Worm (Caenorhabditis elegans) whole organism, L4 larva: Measurements from ENCODE around the gene gst-35.

Experiments
- F44E2.7 ChIP-seq: fragments of 200-800 bp; sonication (Bioruptor generic); IDR thresholded peaks from 2 replicates; pipeline ENCODE4 v2.1.2; 2022; ENCODE audit warnings: missing genetic modification characterization, missing compliant biosample characterization
- F49E8.2 ChIP-seq: sonication (generic microtip); optimal IDR thresholded peaks from 2 replicates; lab custom pipeline; 2016; ENCODE audit warnings: missing compliant biosample characterization, mild to moderate bottlenecking, missing genetic modification characterization, borderline replicate concordance
- ZK337.2 ChIP-seq: fragments of 200-800 bp; sonication (Bioruptor generic); IDR thresholded peaks from 2 replicates; pipeline ENCODE4 v1.3.6; 2022; ENCODE audit warnings: missing genetic modification reagents, missing genetic modification characterization, missing compliant biosample characterization
- ZK546.5 ChIP-seq, 2 experiments: sonication (generic microtip); optimal IDR thresholded peaks; 2 replicates each; lab custom pipeline; 2017; ENCODE audit warnings: missing biosample characterization in 2 of 2, missing genetic modification characterization in 2 of 2
- ama-1 ChIP-seq: fragments of 150-350 bp; optimal IDR thresholded peaks from 2 replicates; lab custom pipeline; 2014; ENCODE audit warnings: inconsistent platforms, mixed read lengths
- arid-1 ChIP-seq: fragments of 200-800 bp; sonication (Bioruptor generic); conservative IDR thresholded peaks from 2 replicates; pipeline ENCODE4 v1.3.6; 2022; ENCODE audit warnings: missing genetic modification reagents, missing genetic modification characterization, missing compliant biosample characterization
- daf-12 ChIP-seq: fragments of 150-350 bp; optimal IDR thresholded peaks from 2 replicates; lab custom pipeline; 2014; ENCODE audit warnings: missing biosample characterization, missing genetic modification reagents, missing genetic modification characterization
- daf-16 ChIP-seq, 3 experiments: sonication (generic microtip); optimal IDR thresholded peaks; 2 replicates each; lab custom pipeline; 2016 to 2017; ENCODE audit warnings: missing genetic modification characterization in 3 of 3, missing genetic modification reagents in 3 of 3, mild to moderate bottlenecking in 2 of 3, missing compliant biosample characterization in 2 of 3, missing biosample characterization in 1 of 3, moderate library complexity in 1 of 3
- dmd-6 ChIP-seq: fragments of 200-800 bp; sonication (Bioruptor generic); IDR thresholded peaks from 2 replicates; pipeline ENCODE4 v1.3.6; 2022; ENCODE audit warnings: missing genetic modification reagents, missing genetic modification characterization, missing compliant biosample characterization
- dmd-8 ChIP-seq: fragments of 200-800 bp; sonication (Bioruptor generic); IDR thresholded peaks from 2 replicates; pipeline ENCODE4 v1.3.6; 2022; ENCODE audit warnings: missing genetic modification characterization, missing compliant biosample characterization
- dpl-1 ChIP-seq: fragments of 150-350 bp; optimal IDR thresholded peaks from 2 replicates; lab custom pipeline; 2014; ENCODE audit warnings: missing biosample characterization, missing genetic modification reagents, missing genetic modification characterization
- dve-1 ChIP-seq: sonication (generic microtip); optimal IDR thresholded peaks from 2 replicates; lab custom pipeline; 2017; ENCODE audit warnings: antibody characterized with exemption, mild to moderate bottlenecking, missing genetic modification characterization, missing compliant biosample characterization; ENCODE audit not compliant: insufficient read depth
- egl-43 ChIP-seq: fragments of 200-800 bp; sonication (Bioruptor generic); IDR thresholded peaks from 2 replicates; pipeline ENCODE4 v1.3.6; 2022; ENCODE audit warnings: missing genetic modification reagents, missing genetic modification characterization, missing compliant biosample characterization
- hif-1 ChIP-seq, 2 experiments: sonication (generic microtip); optimal IDR thresholded peaks; 2 replicates each; lab custom pipeline; 2016 to 2017; ENCODE audit warnings: missing compliant biosample characterization in 2 of 2, missing genetic modification characterization in 2 of 2, missing genetic modification reagents in 2 of 2, missing genotype in 2 of 2, mild to moderate bottlenecking in 1 of 2
- hlh-11 ChIP-seq: fragments of 200-800 bp; sonication (Bioruptor generic); optimal IDR thresholded peaks from 2 replicates; lab custom pipeline; 2018; ENCODE audit warnings: mild to moderate bottlenecking, missing genetic modification characterization, missing compliant biosample characterization
- hlh-30 ChIP-seq: sonication (generic microtip); optimal IDR thresholded peaks from 2 replicates; lab custom pipeline; 2017; ENCODE audit warnings: antibody characterized with exemption, mild to moderate bottlenecking, missing genetic modification characterization, missing compliant biosample characterization; ENCODE audit not compliant: insufficient read depth
- hmg-1.1 ChIP-seq: fragments of 200-800 bp; sonication (Bioruptor generic); IDR thresholded peaks from 2 replicates; pipeline ENCODE4 v1.3.6; 2022; ENCODE audit warnings: missing genetic modification reagents, missing genetic modification characterization, missing compliant biosample characterization
- jun-1 ChIP-seq: fragments of 150-350 bp; optimal IDR thresholded peaks from 2 replicates; lab custom pipeline; 2014; ENCODE audit warnings: missing biosample characterization, missing genetic modification reagents, missing genetic modification characterization
- lin-1 ChIP-seq: fragments of 200-800 bp; sonication (Bioruptor generic); IDR thresholded peaks from 2 replicates; pipeline ENCODE4 v1.3.6; 2022; ENCODE audit warnings: missing genetic modification reagents, missing genetic modification characterization, missing compliant biosample characterization
- lir-3 ChIP-seq: sonication (generic microtip); optimal IDR thresholded peaks from 2 replicates; lab custom pipeline; 2016; ENCODE audit warnings: mild to moderate bottlenecking, missing genetic modification characterization, missing compliant biosample characterization
- lsy-2 ChIP-seq, 2 experiments: fragments of 150-350 bp in 1 of 2; sonication (generic microtip) in 1 of 2; optimal IDR thresholded peaks; 2 replicates each; lab custom pipeline; 2014 to 2017; ENCODE audit warnings: missing biosample characterization in 2 of 2, missing genetic modification characterization in 2 of 2
- madf-9 ChIP-seq: fragments of 200-800 bp; sonication (Bioruptor generic); conservative IDR thresholded peaks from 2 replicates; pipeline ENCODE4 v1.3.6; 2022; ENCODE audit warnings: missing genetic modification reagents, missing genetic modification characterization, missing compliant biosample characterization
- mdl-1 ChIP-seq, 2 experiments: fragments of 150-350 bp in 1 of 2; sonication (generic microtip) in 1 of 2; optimal IDR thresholded peaks; 2 replicates each; lab custom pipeline; 2014 to 2017; ENCODE audit warnings: missing biosample characterization in 2 of 2, missing genetic modification characterization in 2 of 2
- mep-1 ChIP-seq: fragments of 150-350 bp; sonication (generic microtip); optimal IDR thresholded peaks from 3 replicates; lab custom pipeline; 2014; ENCODE audit warnings: missing biosample characterization, missing genetic modification characterization
- mes-2 ChIP-seq: sonication (generic microtip); optimal IDR thresholded peaks from 2 replicates; lab custom pipeline; 2016; ENCODE audit warnings: missing genotype, mild to moderate bottlenecking, missing genetic modification characterization, missing compliant biosample characterization; ENCODE audit not compliant: poor library complexity, severe bottlenecking
- mxl-3 ChIP-seq: fragments of 200-800 bp; sonication (Bioruptor generic); optimal IDR thresholded peaks from 2 replicates; lab custom pipeline; 2018; ENCODE audit warnings: mild to moderate bottlenecking, missing genetic modification characterization, missing compliant biosample characterization
- nhr-11 ChIP-seq: fragments of 150-350 bp; optimal IDR thresholded peaks from 2 replicates; lab custom pipeline; 2014; ENCODE audit warnings: missing biosample characterization, missing genetic modification characterization
- nhr-28 ChIP-seq: fragments of 150-350 bp; optimal IDR thresholded peaks from 2 replicates; lab custom pipeline; 2014; ENCODE audit warnings: missing biosample characterization, missing genetic modification characterization
- nhr-48 ChIP-seq: sonication (generic microtip); optimal IDR thresholded peaks from 2 replicates; lab custom pipeline; 2016; ENCODE audit warnings: mild to moderate bottlenecking, missing genetic modification characterization, missing compliant biosample characterization
- nhr-77 ChIP-seq: fragments of 150-350 bp; optimal IDR thresholded peaks from 2 replicates; lab custom pipeline; 2014; ENCODE audit warnings: missing biosample characterization, missing genetic modification characterization
- pha-4 ChIP-seq, 2 experiments: fragments of 150-350 bp in 1 of 2; fragments of 200-800 bp in 1 of 2; sonication (Bioruptor generic) in 1 of 2; IDR thresholded peaks in 1 of 2; optimal IDR thresholded peaks in 1 of 2; 2 replicates each; pipeline versions ENCODE4 v1.3.6 to Lab custom; 2014 to 2022; ENCODE audit warnings: missing genetic modification characterization in 2 of 2, missing genetic modification reagents in 2 of 2, missing biosample characterization in 1 of 2, missing compliant biosample characterization in 1 of 2
- php-3 ChIP-seq: fragments of 200-800 bp; sonication (Bioruptor generic); IDR thresholded peaks from 2 replicates; pipeline ENCODE4 v1.3.6; 2022; ENCODE audit warnings: missing genetic modification reagents, missing genetic modification characterization, missing compliant biosample characterization
- pqm-1 ChIP-seq: sonication (generic microtip); optimal IDR thresholded peaks from 2 replicates; lab custom pipeline; 2017; ENCODE audit warnings: missing biosample characterization, missing genetic modification characterization
- set-16 ChIP-seq: fragments of 200-800 bp; sonication (Bioruptor generic); IDR thresholded peaks from 2 replicates; pipeline ENCODE4 v1.3.6; 2022; ENCODE audit warnings: missing genetic modification reagents, missing genetic modification characterization, missing compliant biosample characterization
- snpc-1.2 ChIP-seq: fragments of 200-800 bp; sonication (Bioruptor generic); IDR thresholded peaks from 2 replicates; pipeline ENCODE4 v1.3.6; 2022; ENCODE audit warnings: missing genetic modification reagents, missing genetic modification characterization, missing compliant biosample characterization
- spr-3 ChIP-seq: fragments of 200-800 bp; sonication (Bioruptor generic); optimal IDR thresholded peaks from 2 replicates; lab custom pipeline; 2018; ENCODE audit warnings: mild to moderate bottlenecking, missing genetic modification characterization, missing compliant biosample characterization
- tra-1 ChIP-seq: fragments of 200-800 bp; sonication (Bioruptor generic); IDR thresholded peaks from 2 replicates; pipeline ENCODE4 v1.3.6; 2022; ENCODE audit warnings: missing genetic modification reagents, missing genetic modification characterization, missing compliant biosample characterization
- zip-11 ChIP-seq: fragments of 200-800 bp; sonication (Bioruptor generic); IDR thresholded peaks from 2 replicates; pipeline ENCODE4 v1.3.6; 2022; ENCODE audit warnings: missing genetic modification characterization, missing compliant biosample characterization

Gene gst-35

ce11 chrII:15196433-15196832, 11.2 kb upstream of the gst-35 start, which contains the start of gene spsb-1:
Gene spsb-1 (plus strand): TSS chrII:15196733.
- TF ChIP-seq egl-43 (GFP tag; lab: Robert Waterston, UW): no peak
- TF ChIP-seq hmg-1.1 (GFP tag; lab: Robert Waterston, UW): no peak
- TF ChIP-seq pha-4 (GFP tag; IDR thresholded peaks at IDR 0.05; lab: Robert Waterston, UW): no peak
- TF ChIP-seq pha-4 (tag; optimal IDR thresholded peaks at IDR 0.05; lab: Kevin White, UChicago): no peak
- no peak for TF ChIP-seq mdl-1 (tag; optimal IDR thresholded peaks at IDR 0.05; lab: Kevin White, UChicago)
- no peak for TF ChIP-seq spr-3
- no peak for TF ChIP-seq zip-11 (GFP tag; lab: Robert Waterston, UW)
- no peak for TF ChIP-seq hlh-30 (tag; lab: Kevin White, UChicago)
- no peak for TF ChIP-seq dmd-8 (GFP tag; lab: Robert Waterston, UW)
- no peak for TF ChIP-seq ama-1 (lab: Kevin White, UChicago)
- no peak for TF ChIP-seq F44E2.7 (GFP tag; lab: Robert Waterston, UW)
- no peak for TF ChIP-seq dve-1 (tag; lab: Kevin White, UChicago)
- no peak for TF ChIP-seq lsy-2 (tag; optimal IDR thresholded peaks at IDR 0.05; lab: Kevin White, UChicago)
- TF ChIP-seq lin-1 (GFP tag; lab: Robert Waterston, UW): no peak
- TF ChIP-seq snpc-1.2 (GFP tag; lab: Robert Waterston, UW): no peak
- no peak for TF ChIP-seq php-3 (GFP tag; lab: Robert Waterston, UW)
- TF ChIP-seq hlh-11 (tag; lab: Kevin White, UChicago): no peak
- no peak for TF ChIP-seq lir-3 (tag; lab: Kevin White, UChicago)
- no peak for TF ChIP-seq daf-12 (tag; lab: Kevin White, UChicago)
- no peak for TF ChIP-seq arid-1

ce11 chrII:15195346-15195745, 10.2 kb upstream of the gst-35 start:
- no peak for TF ChIP-seq jun-1 (tag; lab: Kevin White, UChicago)
- peak; percentile 72 for TF ChIP-seq hlh-30 (tag; lab: Kevin White, UChicago)
- TF ChIP-seq nhr-28 (tag; lab: Kevin White, UChicago): peak; percentile 10
- TF ChIP-seq daf-16 (GFP tag; optimal IDR thresholded peaks at IDR 0.05; lab: Kevin White, UChicago): no peak
- TF ChIP-seq daf-16 (tag; optimal IDR thresholded peaks at IDR 0.05; lab: Kevin White, UChicago): peak; percentile 33
- TF ChIP-seq zip-11 (GFP tag; lab: Robert Waterston, UW): no peak

- TF ChIP-seq hif-1 (tag; optimal IDR thresholded peaks at IDR 0.05; lab: Kevin White, UChicago) (peak in 1 of 2 experiments; percentile 21), ZK546.5 (tag; optimal IDR thresholded peaks at IDR 0.05; lab: Kevin White, UChicago) (no peak), tra-1 (GFP tag; lab: Robert Waterston, UW) (peak; percentile 70), madf-9 (GFP tag; lab: Robert Waterston, UW) (no peak), pqm-1 (tag; lab: Kevin White, UChicago) (peak; percentile 38), lsy-2 (tag; optimal IDR thresholded peaks at IDR 0.05; lab: Kevin White, UChicago) (peak in 1 of 2 experiments; percentile 26), nhr-48 (tag; lab: Kevin White, UChicago) (peak; percentile 3), dmd-6 (peak; percentile 81), hlh-30 (tag; lab: Kevin White, UChicago) (peak; percentile 88), nhr-11 (tag; lab: Kevin White, UChicago) (peak; percentile 64), mdl-1 (tag; optimal IDR thresholded peaks at IDR 0.05; lab: Kevin White, UChicago) (peak; percentile 24 to 83), arid-1 (no peak), mep-1 (tag; lab: Kevin White, UChicago) (peak; percentile 48), nhr-77 (tag; lab: Kevin White, UChicago) (peak; percentile 89), hlh-11 (tag; lab: Kevin White, UChicago) (peak; percentile 94), dve-1 (tag; lab: Kevin White, UChicago) (peak; percentile 81), dpl-1 (GFP tag; lab: Kevin White, UChicago) (no peak), F49E8.2 (tag; lab: Kevin White, UChicago) (no peak), daf-16 (GFP tag; optimal IDR thresholded peaks at IDR 0.05; lab: Kevin White, UChicago) (peak in 1 of 2 experiments; percentile 65), daf-16 (tag; optimal IDR thresholded peaks at IDR 0.05; lab: Kevin White, UChicago) (peak; percentile 79), nhr-28 (tag; lab: Kevin White, UChicago) (peak; percentile 66), mes-2 (tag; lab: Kevin White, UChicago) (peak; percentile 10), set-16 (GFP tag; lab: Robert Waterston, UW) (peak; percentile 52), mxl-3 (GFP tag; lab: Kevin White, UChicago) (peak; percentile 62), ZK337.2 (GFP tag; lab: Robert Waterston, UW) (0 out of 2 replicates have a peak, but pooled peaks have one; percentile 16)
Measured at ce11 chrII:15193961-15194360, 8.8 kb upstream of the gst-35 start.
